Fruit fly (Drosophila melanogaster): Measurements from ENCODE around the gene loqs.

loqs gene

DNA sequence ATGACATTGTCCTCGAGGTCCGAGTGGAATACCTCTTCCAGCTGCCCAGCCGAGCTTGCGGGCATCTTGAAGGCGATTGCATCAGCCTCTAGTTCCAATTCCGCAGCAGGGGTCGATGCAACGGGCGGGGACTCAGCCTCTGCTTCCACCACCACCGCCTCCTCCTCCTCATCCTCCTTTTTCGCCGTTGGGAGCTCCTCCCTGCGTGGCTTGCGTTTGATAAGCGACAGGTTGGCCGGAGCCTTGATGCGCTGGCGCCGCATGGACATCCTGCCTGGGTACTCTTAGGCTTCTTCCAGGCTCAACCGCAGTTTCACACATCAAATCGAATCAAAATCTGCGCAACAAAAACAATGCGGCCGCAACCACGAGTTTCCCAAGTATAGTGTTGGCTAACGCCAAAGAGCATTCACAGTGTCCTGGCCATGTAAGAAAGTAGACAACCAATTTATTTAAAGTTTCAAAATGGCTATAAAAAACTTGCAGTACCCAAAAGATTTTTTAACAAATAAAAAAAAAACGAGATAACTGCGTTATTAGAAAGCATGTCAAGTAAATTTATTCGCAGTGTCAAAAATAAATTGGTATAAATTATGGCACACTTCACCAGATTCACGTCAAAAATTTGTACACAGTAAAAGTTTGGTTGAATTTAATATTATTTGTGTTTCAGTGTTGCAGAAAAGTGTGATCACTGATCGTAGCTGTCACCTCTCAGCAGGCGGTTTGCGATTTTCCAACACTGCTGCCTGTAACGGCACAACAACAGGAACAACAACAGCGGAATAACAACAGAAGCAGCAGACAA is 8.8 kb upstream of the loqs start, which contains the start of the genes Bdp1 and CG6565:
TSS of gene Bdp1 (minus strand) at position 456 of the 808 bp plus-strand sequence.
TSS of gene CG6565 (plus strand) at position 585 of the 808 bp plus-strand sequence.
- TF ChIP-seq tj (GFP tag; optimal IDR thresholded peaks at IDR 0.05), result peak; percentile 88
- peak; percentile 96 for TF ChIP-seq bab1 (GFP tag; optimal IDR thresholded peaks at IDR 0.05)
- peak; percentile 95 for TF ChIP-seq CG7045 (GFP tag; optimal IDR thresholded peaks at IDR 0.05)
- peak; percentile 94 for TF ChIP-seq pad (GFP tag; optimal IDR thresholded peaks at IDR 0.05)
- peak; percentile 98 for TF ChIP-seq CG5204 (GFP tag; optimal IDR thresholded peaks at IDR 0.05)
- peak; percentile 98 for TF ChIP-seq CG12768 (GFP tag; optimal IDR thresholded peaks at IDR 0.05)
- no peak for TF ChIP-seq cnc (optimal IDR thresholded peaks at IDR 0.05)
- TF ChIP-seq Crg-1 (GFP tag; optimal IDR thresholded peaks at IDR 0.05), result peak; percentile 99
- TF ChIP-seq Clk (GFP tag; optimal IDR thresholded peaks at IDR 0.05), result peak; percentile 97
- TF ChIP-seq cic (GFP tag; optimal IDR thresholded peaks at IDR 0.05), result peak; percentile 69
- peak; percentile 98 for TF ChIP-seq CG11617 (GFP tag; optimal IDR thresholded peaks at IDR 0.05)
- TF ChIP-seq ovo (GFP tag; optimal IDR thresholded peaks at IDR 0.05), result peak; percentile 97
- TF ChIP-seq CG33017 (tag; optimal IDR thresholded peaks at IDR 0.05), result peak; percentile 93
- peak; percentile 99 for TF ChIP-seq CG1620 (GFP tag; optimal IDR thresholded peaks at IDR 0.05)
- peak; percentile 99 for TF ChIP-seq toe (GFP tag; optimal IDR thresholded peaks at IDR 0.05)
- peak; percentile 97 for TF ChIP-seq Mnt (GFP tag; optimal IDR thresholded peaks at IDR 0.05)
- peak; percentile 97 for TF ChIP-seq CG7101 (tag; optimal IDR thresholded peaks at IDR 0.05)
- peak; percentile 99 for TF ChIP-seq Hr96 (GFP tag; optimal IDR thresholded peaks at IDR 0.05)
- peak; percentile 90 for TF ChIP-seq CG14711 (tag; optimal IDR thresholded peaks at IDR 0.05)
- TF ChIP-seq kay (GFP tag; ENCODE audit: borderline replicate concordance), result no peak

DNA sequence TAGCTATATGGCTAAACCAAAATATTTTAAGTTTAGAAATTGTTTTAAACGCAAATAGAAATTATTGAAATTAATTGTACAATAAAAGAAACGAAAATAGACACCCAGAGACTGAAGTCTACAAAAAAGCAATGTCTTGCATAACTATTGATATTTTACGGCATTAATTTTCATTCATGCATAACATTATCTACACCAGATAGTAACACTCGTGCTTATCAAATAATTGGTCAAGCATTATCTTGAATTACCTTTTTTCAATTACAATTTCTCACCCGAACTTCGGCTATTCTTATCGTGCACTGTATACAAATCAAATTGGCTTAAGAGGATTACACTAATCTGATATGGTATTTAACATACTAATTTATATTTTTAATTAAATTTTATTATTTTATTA is 6.4 kb upstream of the loqs start:
- TF ChIP-seq cic (GFP tag; optimal IDR thresholded peaks at IDR 0.05), result peak; percentile 71
- no peak for TF ChIP-seq Mnt (GFP tag; optimal IDR thresholded peaks at IDR 0.05)

dm6 chr2L:13378488-13378964 is 3.9 kb upstream of the loqs start, which contains the start of the genes CG9302 and beta'COP:
CG9302 (minus strand) TSS chr2L:13378538.
beta'COP (plus strand) TSS chr2L:13378902.
- TF ChIP-seq CG14711 (tag; optimal IDR thresholded peaks at IDR 0.05) (peak; percentile 97), bab1 (GFP tag; optimal IDR thresholded peaks at IDR 0.05) (peak; percentile 83), toe (GFP tag; optimal IDR thresholded peaks at IDR 0.05) (no peak), CG5204 (GFP tag; optimal IDR thresholded peaks at IDR 0.05) (no peak), pad (GFP tag; optimal IDR thresholded peaks at IDR 0.05) (peak; percentile 70), Mnt (GFP tag; optimal IDR thresholded peaks at IDR 0.05) (peak; percentile 69), CG11617 (GFP tag; optimal IDR thresholded peaks at IDR 0.05) (peak; percentile 89), Clk (GFP tag; optimal IDR thresholded peaks at IDR 0.05) (peak; percentile 69), ovo (GFP tag; optimal IDR thresholded peaks at IDR 0.05) (peak; percentile 74), CG7045 (GFP tag; optimal IDR thresholded peaks at IDR 0.05) (peak; percentile 72), Hr96 (GFP tag; optimal IDR thresholded peaks at IDR 0.05) (no peak), Crg-1 (GFP tag; optimal IDR thresholded peaks at IDR 0.05) (peak; percentile 49), CG1620 (GFP tag; optimal IDR thresholded peaks at IDR 0.05) (peak; percentile 82), CG12768 (GFP tag; optimal IDR thresholded peaks at IDR 0.05) (peak; percentile 80), CG7101 (tag; optimal IDR thresholded peaks at IDR 0.05) (peak; percentile 78), CG33017 (tag; optimal IDR thresholded peaks at IDR 0.05) (peak; percentile 70), kay (GFP tag; ENCODE audit: borderline replicate concordance) (no peak), cnc (optimal IDR thresholded peaks at IDR 0.05) (no peak), tj (GFP tag; optimal IDR thresholded peaks at IDR 0.05) (peak; percentile 64), cic (GFP tag; optimal IDR thresholded peaks at IDR 0.05) (peak; percentile 35)

DNA sequence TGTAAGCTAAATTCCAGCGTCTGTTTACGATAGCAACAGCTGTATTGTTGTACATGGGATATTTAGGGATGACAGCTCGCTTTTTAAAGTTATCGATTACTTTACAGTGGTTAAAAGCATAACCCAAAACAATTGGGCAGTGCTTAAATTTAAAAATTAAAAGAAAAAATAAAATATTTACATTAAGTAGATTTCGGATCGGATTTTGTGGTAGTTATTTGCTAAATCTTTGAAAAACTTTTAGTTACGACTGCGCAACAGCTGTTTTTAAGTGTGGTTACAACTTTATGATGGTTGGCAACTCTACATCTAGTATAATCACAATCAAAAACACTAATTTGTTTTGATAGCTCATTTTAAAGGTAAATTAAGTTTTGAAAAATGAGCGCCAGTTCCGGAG is 4.8 kb downstream of the loqs start, which contains the start of the genes Ing5 and CG7099:
TSS of gene Ing5 (minus strand) at position 58 of the 400 bp plus-strand sequence.
TSS of gene CG7099 (plus strand) at position 317 of the 400 bp plus-strand sequence.
- TF ChIP-seq Mnt (GFP tag; optimal IDR thresholded peaks at IDR 0.05), result peak; percentile 92
- TF ChIP-seq CG33017 (tag; optimal IDR thresholded peaks at IDR 0.05), result peak; percentile 93
- TF ChIP-seq CG7101 (tag; optimal IDR thresholded peaks at IDR 0.05), result peak; percentile 96
- no peak for TF ChIP-seq cnc (optimal IDR thresholded peaks at IDR 0.05)
- TF ChIP-seq Hr96 (GFP tag; optimal IDR thresholded peaks at IDR 0.05), result peak; percentile 89
- TF ChIP-seq toe (GFP tag; optimal IDR thresholded peaks at IDR 0.05), result peak; percentile 98
- peak; percentile 91 for TF ChIP-seq Clk (GFP tag; optimal IDR thresholded peaks at IDR 0.05)
- peak; percentile 94 for TF ChIP-seq CG7045 (GFP tag; optimal IDR thresholded peaks at IDR 0.05)
- TF ChIP-seq CG1620 (GFP tag; optimal IDR thresholded peaks at IDR 0.05), result peak; percentile 97
- TF ChIP-seq CG11617 (GFP tag; optimal IDR thresholded peaks at IDR 0.05), result peak; percentile 96
- peak; percentile 92 for TF ChIP-seq ovo (GFP tag; optimal IDR thresholded peaks at IDR 0.05)
- TF ChIP-seq CG14711 (tag; optimal IDR thresholded peaks at IDR 0.05), result peak; percentile 97
- peak; percentile 94 for TF ChIP-seq CG12768 (GFP tag; optimal IDR thresholded peaks at IDR 0.05)
- peak; percentile 86 for TF ChIP-seq pad (GFP tag; optimal IDR thresholded peaks at IDR 0.05)
- TF ChIP-seq CG5204 (GFP tag; optimal IDR thresholded peaks at IDR 0.05), result no peak
- TF ChIP-seq bab1 (GFP tag; optimal IDR thresholded peaks at IDR 0.05), result peak; percentile 99
- TF ChIP-seq kay (GFP tag; ENCODE audit: borderline replicate concordance), result peak; percentile 98
- TF ChIP-seq Crg-1 (GFP tag; optimal IDR thresholded peaks at IDR 0.05), result peak; percentile 94
- peak; percentile 87 for TF ChIP-seq tj (GFP tag; optimal IDR thresholded peaks at IDR 0.05)
- peak; percentile 71 for TF ChIP-seq cic (GFP tag; optimal IDR thresholded peaks at IDR 0.05)

dm6 chr2L:13394903-13395302 is 12.5 kb downstream of the loqs start, which contains the start of gene RpL24:
RpL24 (minus strand) TSS chr2L:13395131.
- TF ChIP-seq CG5204 (GFP tag; optimal IDR thresholded peaks at IDR 0.05) (peak; percentile 89), Hr96 (GFP tag; optimal IDR thresholded peaks at IDR 0.05) (peak; percentile 90), pad (GFP tag; optimal IDR thresholded peaks at IDR 0.05) (peak; percentile 87), CG11617 (GFP tag; optimal IDR thresholded peaks at IDR 0.05) (peak; percentile 97), Clk (GFP tag; optimal IDR thresholded peaks at IDR 0.05) (peak; percentile 65), CG33017 (tag; optimal IDR thresholded peaks at IDR 0.05) (peak; percentile 88), bab1 (GFP tag; optimal IDR thresholded peaks at IDR 0.05) (peak; percentile 99), CG14711 (tag; optimal IDR thresholded peaks at IDR 0.05) (peak; percentile 85), Crg-1 (GFP tag; optimal IDR thresholded peaks at IDR 0.05) (peak; percentile 98), Mnt (GFP tag; optimal IDR thresholded peaks at IDR 0.05) (peak; percentile 99), CG12768 (GFP tag; optimal IDR thresholded peaks at IDR 0.05) (peak; percentile 91), toe (GFP tag; optimal IDR thresholded peaks at IDR 0.05) (peak; percentile 85), CG7101 (tag; optimal IDR thresholded peaks at IDR 0.05) (peak; percentile 96), CG1620 (GFP tag; optimal IDR thresholded peaks at IDR 0.05) (peak; percentile 98), CG7045 (GFP tag; optimal IDR thresholded peaks at IDR 0.05) (peak; percentile 89), cic (GFP tag; optimal IDR thresholded peaks at IDR 0.05) (peak; percentile 79), kay (GFP tag; ENCODE audit: borderline replicate concordance) (no peak), ovo (GFP tag; optimal IDR thresholded peaks at IDR 0.05) (peak; percentile 95), cnc (optimal IDR thresholded peaks at IDR 0.05) (no peak), tj (GFP tag; optimal IDR thresholded peaks at IDR 0.05) (peak; percentile 77)
